Worm (Caenorhabditis elegans): ENCODE measurements around the gene F14F9.2.

F14F9.2 gene

DNA sequence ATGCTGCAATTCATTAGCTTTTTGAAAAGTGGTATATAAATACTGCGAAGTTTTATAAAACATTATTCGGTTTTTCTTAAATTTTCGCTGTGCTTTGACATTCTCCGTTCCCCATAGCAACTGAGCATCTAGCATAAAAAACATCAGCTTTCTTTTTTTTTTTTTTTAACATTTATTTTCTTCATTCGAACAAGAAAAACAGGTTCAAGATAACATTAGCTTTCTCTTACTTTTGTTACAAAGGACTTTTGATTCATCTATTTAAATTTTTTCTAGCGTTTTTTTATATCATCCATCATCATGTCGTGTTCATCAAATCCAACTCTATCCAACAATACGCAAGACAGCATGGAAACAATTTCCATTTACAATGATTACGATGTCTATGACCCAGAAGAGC, 6.7 kb upstream of the F14F9.2 start, which contains the start of gene F14F9.3:
TSS of gene F14F9.3 (plus strand) at position 301 of the 400 bp plus-strand sequence.
- TF ChIP-seq egl-44 (GFP tag; IDR thresholded peaks at IDR 0.05) = no peak
- TF ChIP-seq bed-2 (GFP tag; IDR thresholded peaks at IDR 0.05) = no peak
- no peak for TF ChIP-seq rcor-1 (GFP tag; IDR thresholded peaks at IDR 0.05)
- TF ChIP-seq lir-1 (GFP tag; conservative IDR thresholded peaks at IDR 0.05) = no peak
- TF ChIP-seq hsf-1 (GFP tag; IDR thresholded peaks at IDR 0.05) = no peak
- TF ChIP-seq madf-6 (GFP tag; IDR thresholded peaks at IDR 0.05) = no peak
- no peak for TF ChIP-seq dpl-1 (GFP tag; optimal IDR thresholded peaks at IDR 0.05)

ce11 chrV:5143785-5144184, 856 bp upstream of the F14F9.2 start, which contains the start of gene srh-129:
Gene srh-129, minus strand, starts transcription at chrV:5143885.
- TF ChIP-seq hmg-1.2 (GFP tag; IDR thresholded peaks at IDR 0.05) (no peak), egrh-3 (GFP tag; IDR thresholded peaks at IDR 0.05) (no peak), nhr-27 (tag; optimal IDR thresholded peaks at IDR 0.05) (no peak), fkh-3 (tag; optimal IDR thresholded peaks at IDR 0.05) (no peak), F22D6.2 (tag; optimal IDR thresholded peaks at IDR 0.05) (no peak), mel-28 (tag; optimal IDR thresholded peaks at IDR 0.05; ENCODE audit: borderline replicate concordance) (no peak), ztf-22 (GFP tag; optimal IDR thresholded peaks at IDR 0.05) (no peak), B0035.1 (tag; optimal IDR thresholded peaks at IDR 0.05) (no peak), madf-3 (GFP tag; IDR thresholded peaks at IDR 0.05) (no peak)

DNA sequence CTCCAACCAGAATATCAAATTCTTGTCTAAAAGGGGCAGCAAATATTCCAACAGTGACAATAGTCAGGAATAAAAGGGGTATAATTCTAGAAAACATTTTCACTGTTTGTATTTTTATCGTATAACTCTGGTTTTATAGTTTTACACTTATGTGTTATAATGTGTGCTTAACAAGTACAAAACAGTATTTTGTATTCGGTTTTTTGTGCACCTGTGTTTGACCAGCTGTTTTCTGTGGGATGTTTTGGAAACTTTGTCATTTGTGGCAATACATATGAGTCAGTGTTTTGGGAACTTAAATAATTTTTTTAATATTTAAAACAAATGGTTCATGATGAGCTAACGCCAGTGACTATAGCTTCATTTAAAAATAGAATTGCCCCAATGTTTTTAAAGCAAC, 1.8 kb downstream of the F14F9.2 start, which contains the start of gene F14F9.6:
TSS of gene F14F9.6 (minus strand) at position 101 of the 400 bp plus-strand sequence.
- TF ChIP-seq C17E4.6 (GFP tag; IDR thresholded peaks at IDR 0.05) (no peak), ets-4 (GFP tag; optimal IDR thresholded peaks at IDR 0.05) (no peak), Y79H2A.3 (GFP tag; conservative IDR thresholded peaks at IDR 0.05) (no peak), somi-1 (GFP tag; optimal IDR thresholded peaks at IDR 0.05) (no peak), ztf-26 (tag; optimal IDR thresholded peaks at IDR 0.05) (no peak), B0336.3 (GFP tag; IDR thresholded peaks at IDR 0.05) (no peak), ceh-79 (tag; optimal IDR thresholded peaks at IDR 0.05) (no peak), snpc-1.3 (tag; optimal IDR thresholded peaks at IDR 0.05; ENCODE audit: insufficient read depth) (no peak), chd-7 (tag; optimal IDR thresholded peaks at IDR 0.05) (no peak), ztf-6 (GFP tag; IDR thresholded peaks at IDR 0.05) (no peak), akir-1 (GFP tag; optimal IDR thresholded peaks at IDR 0.05) (no peak), unc-62 (GFP tag; optimal IDR thresholded peaks at IDR 0.05) (no peak), let-526 (GFP tag; IDR thresholded peaks at IDR 0.05) (no peak), Y67H2A.10 (GFP tag; conservative IDR thresholded peaks at IDR 0.05) (no peak)

ce11 chrV:5150880-5151279, 6.2 kb downstream of the F14F9.2 start, which contains the start of gene srh-130:
Gene srh-130, plus strand, starts transcription at chrV:5151180.
- TF ChIP-seq hlh-12 (tag; optimal IDR thresholded peaks at IDR 0.05) (no peak), Y56A3A.18 (GFP tag; IDR thresholded peaks at IDR 0.05) (no peak), pha-4 (tag; optimal IDR thresholded peaks at IDR 0.05) (no peak), mcd-1 (GFP tag; IDR thresholded peaks at IDR 0.05) (no peak), ceh-91 (GFP tag; IDR thresholded peaks at IDR 0.05) (no peak), lin-35 (GFP tag; optimal IDR thresholded peaks at IDR 0.05) (no peak), madf-8 (GFP tag; conservative IDR thresholded peaks at IDR 0.05) (no peak), ekl-4 (GFP tag; IDR thresholded peaks at IDR 0.05) (no peak), snpc-4 (GFP tag; optimal IDR thresholded peaks at IDR 0.05) (no peak), snpc-4 (tag; optimal IDR thresholded peaks at IDR 0.05) (no peak), hlh-26 (GFP tag; conservative IDR thresholded peaks at IDR 0.05) (no peak), C17E4.6 (GFP tag; IDR thresholded peaks at IDR 0.05) (no peak)
